Worm (Caenorhabditis elegans) whole organism, L3 larva: ENCODE measurements around the gene C33F10.4.

Experiments
- ama-1 ChIP-seq: fragments of 150-350 bp; optimal IDR thresholded peaks from 2 replicates; lab custom pipeline; 2018
- ceh-82 ChIP-seq: fragments of 150-350 bp; optimal IDR thresholded peaks from 2 replicates; lab custom pipeline; 2014; ENCODE audit warnings: missing biosample characterization, missing genetic modification characterization
- ceh-9 ChIP-seq: sonication (generic microtip); optimal IDR thresholded peaks from 2 replicates; lab custom pipeline; 2018; ENCODE audit warnings: missing biosample characterization, missing genetic modification characterization
- egl-27 ChIP-seq: sonication (generic microtip); optimal IDR thresholded peaks from 4 replicates; lab custom pipeline; 2017; ENCODE audit warnings: missing biosample characterization, missing genetic modification reagents, missing genetic modification characterization
- elt-1 ChIP-seq: fragments of 150-350 bp; optimal IDR thresholded peaks from 2 replicates; lab custom pipeline; 2014; ENCODE audit warnings: missing biosample characterization, missing genetic modification characterization
- elt-2 ChIP-seq: sonication (generic microtip); optimal IDR thresholded peaks from 2 replicates; lab custom pipeline; 2016; ENCODE audit warnings: missing genetic modification reagents, mild to moderate bottlenecking, missing genetic modification characterization, missing compliant biosample characterization
- lin-15B ChIP-seq: fragments of 150-350 bp; optimal IDR thresholded peaks from 2 replicates; lab custom pipeline; 2014; ENCODE audit warnings: missing biosample characterization, missing genetic modification characterization
- lsy-12 ChIP-seq: sonication (generic microtip); optimal IDR thresholded peaks from 2 replicates; lab custom pipeline; 2016; ENCODE audit warnings: mild to moderate bottlenecking, missing genetic modification characterization, missing compliant biosample characterization
- nhr-237 ChIP-seq: fragments of 150-350 bp; optimal IDR thresholded peaks from 2 replicates; lab custom pipeline; 2014; ENCODE audit warnings: missing biosample characterization, missing genetic modification characterization
- nhr-76 ChIP-seq: fragments of 150-350 bp; sonication (generic microtip); optimal IDR thresholded peaks from 5 replicates; lab custom pipeline; 2014; ENCODE audit warnings: missing biosample characterization, missing genetic modification characterization
- pha-4 ChIP-seq: fragments of 150-350 bp; optimal IDR thresholded peaks from 2 replicates; lab custom pipeline; 2014; ENCODE audit warnings: missing biosample characterization, missing genetic modification reagents, missing genetic modification characterization
- sea-2 ChIP-seq: fragments of 150-350 bp; sonication (generic microtip); optimal IDR thresholded peaks from 4 replicates; lab custom pipeline; 2014; ENCODE audit warnings: missing biosample characterization, missing genetic modification reagents, missing genetic modification characterization
- snpc-4 ChIP-seq: fragments of 150-350 bp; optimal IDR thresholded peaks from 2 replicates; lab custom pipeline; 2014; ENCODE audit warnings: missing biosample characterization, missing genetic modification characterization
- unc-62 ChIP-seq: fragments of 150-350 bp; sonication (generic microtip); optimal IDR thresholded peaks from 4 replicates; lab custom pipeline; 2014; ENCODE audit warnings: missing biosample characterization, missing genetic modification reagents, missing genetic modification characterization

ce11 chrII:4806726-4807125 is 11.2 kb downstream of the C33F10.4 start:
- TF ChIP-seq elt-1, result no peak
- TF ChIP-seq ceh-82 (tag; lab: Kevin White, UChicago), result no peak
- TF ChIP-seq unc-62 (GFP tag; lab: Kevin White, UChicago), result no peak
- TF ChIP-seq pha-4, result no peak
- TF ChIP-seq lsy-12 (tag; lab: Kevin White, UChicago), result no peak
- TF ChIP-seq nhr-237 (tag; lab: Kevin White, UChicago), result no peak
- no peak for TF ChIP-seq lin-15B
- TF ChIP-seq elt-2 (tag; lab: Kevin White, UChicago), result no peak
- TF ChIP-seq nhr-76 (tag; lab: Kevin White, UChicago), result no peak
- TF ChIP-seq egl-27, result no peak
- TF ChIP-seq ama-1, result no peak
- no peak for TF ChIP-seq snpc-4 (tag; lab: Kevin White, UChicago)
- TF ChIP-seq ceh-9 (tag; lab: Kevin White, UChicago), result no peak
- TF ChIP-seq sea-2 (GFP tag; lab: Kevin White, UChicago), result no peak
